Worm (Caenorhabditis elegans): ENCODE data around the gene sru-44.

Gene sru-44

ce11 chrV:16420696-16421095, 47.0 kb downstream of the sru-44 start, which contains the start of gene srw-48:
TSS of gene srw-48 (plus strand) at chrV:16420996.
- TF ChIP-seq nhr-10 (tag; optimal IDR thresholded peaks at IDR 0.05) = no peak
- TF ChIP-seq fos-1 (tag; optimal IDR thresholded peaks at IDR 0.05) = no peak
- TF ChIP-seq lin-39 (tag; optimal IDR thresholded peaks at IDR 0.05) = no peak
- TF ChIP-seq nhr-21 (tag; optimal IDR thresholded peaks at IDR 0.05) = no peak
- no peak for TF ChIP-seq nhr-77 (tag; optimal IDR thresholded peaks at IDR 0.05)
- no peak for TF ChIP-seq lsy-2 (tag; optimal IDR thresholded peaks at IDR 0.05)
- no peak for TF ChIP-seq sem-4 (tag; optimal IDR thresholded peaks at IDR 0.05)
- no peak for TF ChIP-seq lin-11 (tag; optimal IDR thresholded peaks at IDR 0.05)
- TF ChIP-seq sma-9 (GFP tag; optimal IDR thresholded peaks at IDR 0.05) = no peak
- no peak for TF ChIP-seq sma-9 (tag; optimal IDR thresholded peaks at IDR 0.05)
- no peak for TF ChIP-seq sma-3 (GFP tag; optimal IDR thresholded peaks at IDR 0.05)
- TF ChIP-seq ztf-4 (tag; optimal IDR thresholded peaks at IDR 0.05) = no peak
- no peak for TF ChIP-seq dmd-4 (tag; optimal IDR thresholded peaks at IDR 0.05)
- TF ChIP-seq nhr-25 (tag; optimal IDR thresholded peaks at IDR 0.05) = no peak
- no peak for TF ChIP-seq nhr-237 (tag; optimal IDR thresholded peaks at IDR 0.05)
- TF ChIP-seq skn-1 (tag; optimal IDR thresholded peaks at IDR 0.05) = no peak
- TF ChIP-seq mab-5 (tag; optimal IDR thresholded peaks at IDR 0.05) = no peak
- TF ChIP-seq nhr-23 (tag; optimal IDR thresholded peaks at IDR 0.05) = no peak

DNA sequence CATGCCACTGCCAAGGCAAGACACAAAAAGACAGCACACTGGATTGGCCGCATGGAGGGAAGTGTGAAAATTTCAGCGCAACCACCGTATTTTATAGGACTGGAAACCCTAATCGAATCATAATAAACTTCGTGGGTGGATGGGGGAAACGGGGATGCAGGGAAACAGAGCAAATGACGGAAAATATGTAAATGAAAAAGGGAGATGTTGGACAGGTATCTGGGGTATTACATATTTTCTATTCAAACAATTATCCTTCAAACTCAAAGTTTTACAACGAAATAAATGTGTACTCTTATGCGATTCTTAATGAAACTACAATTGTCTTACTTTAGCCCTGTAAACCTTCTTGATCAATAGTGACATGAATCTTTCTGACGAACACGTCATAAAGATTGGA, 48.0 kb downstream of the sru-44 start, which contains the start of gene F26D2.16:
Gene F26D2.16, minus strand, starts transcription at position 101 of the 400 bp plus-strand sequence.
- no peak for TF ChIP-seq nhr-21 (tag; optimal IDR thresholded peaks at IDR 0.05)
- TF ChIP-seq nhr-6 (tag; optimal IDR thresholded peaks at IDR 0.05) = no peak
- TF ChIP-seq crh-2 (tag; optimal IDR thresholded peaks at IDR 0.05) = no peak
- no peak for TF ChIP-seq unc-62 (GFP tag; optimal IDR thresholded peaks at IDR 0.05)
- TF ChIP-seq ztf-1 (GFP tag; conservative IDR thresholded peaks at IDR 0.05) = no peak
- no peak for TF ChIP-seq ceh-82 (tag; optimal IDR thresholded peaks at IDR 0.05)
- no peak for TF ChIP-seq Y55F3AM.14 (GFP tag; optimal IDR thresholded peaks at IDR 0.05)
- no peak for TF ChIP-seq nhr-129 (tag; optimal IDR thresholded peaks at IDR 0.05)
- no peak for TF ChIP-seq nhr-12 (tag; optimal IDR thresholded peaks at IDR 0.05)

- TF ChIP-seq elt-1 (tag; optimal IDR thresholded peaks at IDR 0.05) (no peak), nhr-11 (tag; optimal IDR thresholded peaks at IDR 0.05) (no peak), nhr-12 (tag; optimal IDR thresholded peaks at IDR 0.05) (no peak), nhr-129 (tag; optimal IDR thresholded peaks at IDR 0.05) (no peak), aly-2 (tag; optimal IDR thresholded peaks at IDR 0.05) (no peak), peb-1 (tag; optimal IDR thresholded peaks at IDR 0.05) (no peak), unc-39 (tag; optimal IDR thresholded peaks at IDR 0.05) (no peak), F13H6.1 (tag; optimal IDR thresholded peaks at IDR 0.05) (no peak), ceh-16 (tag; optimal IDR thresholded peaks at IDR 0.05) (no peak), elt-3 (tag; optimal IDR thresholded peaks at IDR 0.05) (no peak), nhr-25 (tag; optimal IDR thresholded peaks at IDR 0.05) (no peak), ztf-1 (GFP tag; conservative IDR thresholded peaks at IDR 0.05) (no peak), nhr-23 (tag; optimal IDR thresholded peaks at IDR 0.05) (no peak), ztf-11 (tag; optimal IDR thresholded peaks at IDR 0.05) (no peak), R02D3.7 (tag; optimal IDR thresholded peaks at IDR 0.05) (no peak), gmeb-1 (tag; optimal IDR thresholded peaks at IDR 0.05) (no peak), mdl-1 (tag; optimal IDR thresholded peaks at IDR 0.05) (no peak)
Observed at ce11 chrV:16417014-16417413, 50.7 kb downstream of the sru-44 start, which contains the start of gene str-55. TSS of gene str-55 (minus strand) at chrV:16417114.
